Fruit fly (Drosophila melanogaster) whole organism, prepupa: ENCODE measurements around the gene Cyp313b1.
A peak's percentile ranks its signal among the peaks of the same experiment; 100 is the strongest.

Experiments
- CG10631 ChIP-seq: fragments of 200-800 bp; sonication (Bioruptor generic); optimal IDR thresholded peaks from 2 replicates; lab custom pipeline; 2016; ENCODE audit warnings: missing biosample characterization, missing genetic modification characterization
- CG10669 ChIP-seq: fragments of 200-800 bp; sonication (Bioruptor generic); optimal IDR thresholded peaks from 3 replicates; lab custom pipeline; 2018; ENCODE audit warnings: missing biosample characterization, mild to moderate bottlenecking, missing genetic modification characterization, moderate library complexity
- CG32006 ChIP-seq: fragments of 200-800 bp; sonication (Bioruptor generic); optimal IDR thresholded peaks from 3 replicates; lab custom pipeline; 2017; ENCODE audit warnings: missing biosample characterization, mild to moderate bottlenecking, missing genetic modification characterization
- CG3919 ChIP-seq: fragments of 200-800 bp; sonication (Bioruptor generic); optimal IDR thresholded peaks from 3 replicates; lab custom pipeline; 2016; ENCODE audit warnings: missing biosample characterization, missing genetic modification characterization
- CG6276 ChIP-seq: fragments of 200-800 bp; sonication (Bioruptor generic); optimal IDR thresholded peaks from 2 replicates; lab custom pipeline; 2017; ENCODE audit warnings: missing biosample characterization, mild to moderate bottlenecking, missing genetic modification characterization
- Gug ChIP-seq: fragments of 200-800 bp; sonication (Bioruptor generic); IDR thresholded peaks from 2 replicates; pipeline ENCODE4 v1.3.6; 2022; ENCODE audit warnings: missing biosample characterization, missing genetic modification characterization
- Hr38 ChIP-seq: sonication (Bioruptor generic); optimal IDR thresholded peaks from 2 replicates; lab custom pipeline; 2016; ENCODE audit warnings: missing biosample characterization, missing genetic modification characterization
- dsx ChIP-seq: fragments of 200-800 bp; optimal IDR thresholded peaks from 3 replicates; lab custom pipeline; 2019; ENCODE audit warnings: missing biosample characterization, mild to moderate bottlenecking, missing genetic modification characterization, moderate library complexity; ENCODE audit not compliant: poor library complexity, severe bottlenecking
- fkh ChIP-seq: fragments of 200-800 bp; sonication (Bioruptor generic); optimal IDR thresholded peaks from 3 replicates; lab custom pipeline; 2017; ENCODE audit warnings: missing biosample characterization, mild to moderate bottlenecking, missing genetic modification characterization, moderate library complexity
- net ChIP-seq: fragments of 200-800 bp; sonication (Bioruptor generic); optimal IDR thresholded peaks from 3 replicates; lab custom pipeline; 2016; ENCODE audit warnings: missing biosample characterization, missing genetic modification characterization
- svp ChIP-seq: fragments of 200-800 bp; sonication (Bioruptor generic); peaks from one replicate; lab custom pipeline; 2016; ENCODE audit warnings: missing biosample characterization, missing genetic modification characterization
- vri ChIP-seq: fragments of 200-800 bp; sonication (Bioruptor generic); optimal IDR thresholded peaks from 3 replicates; lab custom pipeline; 2016; ENCODE audit warnings: missing biosample characterization, mild to moderate bottlenecking, missing genetic modification characterization

DNA sequence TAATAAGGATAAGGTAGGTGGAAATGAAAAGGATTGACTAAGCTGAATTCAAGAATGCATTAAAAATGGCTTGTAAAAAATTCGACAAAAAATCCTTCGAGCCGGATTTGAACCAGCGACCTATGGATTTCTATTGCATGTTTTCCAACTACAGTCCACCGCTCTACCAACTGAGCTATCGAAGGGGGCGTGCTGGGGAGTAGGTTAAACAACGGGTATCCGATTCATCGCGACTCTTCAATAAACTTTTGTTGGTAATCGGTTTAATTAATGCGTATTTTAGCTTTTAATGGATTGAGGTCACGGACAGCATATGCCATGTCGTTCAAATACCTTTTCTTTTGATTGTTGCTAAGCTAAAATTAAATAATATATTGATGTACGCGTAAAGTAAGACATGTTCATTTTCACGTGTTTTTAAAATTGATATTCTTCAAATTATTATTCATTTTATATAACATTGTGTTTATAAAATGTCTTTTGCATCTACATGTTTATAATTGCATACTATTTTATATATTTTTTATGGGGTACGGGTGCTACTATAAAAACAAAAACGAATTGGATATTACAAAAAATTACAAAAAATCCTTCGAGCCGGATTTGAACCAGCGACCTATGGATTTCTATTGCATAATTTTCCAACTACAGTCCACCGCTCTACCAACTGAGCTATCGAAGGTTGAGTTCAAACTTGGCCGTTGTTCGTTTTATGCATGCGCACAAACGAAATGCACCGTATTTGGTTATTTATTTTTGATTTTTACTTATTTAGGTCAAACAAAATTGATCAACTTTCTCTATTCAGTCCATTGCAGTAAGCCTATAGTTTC is 22.8 kb upstream of the Cyp313b1 start:
- TF ChIP-seq CG6276 (GFP tag; lab: Kevin White, UChicago): no peak
- TF ChIP-seq CG3919: no peak
- no peak for TF ChIP-seq Hr38 (GFP tag; lab: Kevin White, UChicago)
- TF ChIP-seq dsx (GFP tag; lab: Kevin White, UChicago): no peak
- TF ChIP-seq vri (GFP tag; lab: Kevin White, UChicago): peak; percentile 81
- TF ChIP-seq CG32006 (GFP tag; lab: Kevin White, UChicago): no peak
- TF ChIP-seq CG10631 (GFP tag; lab: Kevin White, UChicago): no peak
- TF ChIP-seq svp (GFP tag; lab: Kevin White, UChicago): peak; percentile 63
- no peak for TF ChIP-seq fkh (GFP tag; lab: Kevin White, UChicago)
- TF ChIP-seq CG10669 (GFP tag; lab: Kevin White, UChicago): no peak
- no peak for TF ChIP-seq Gug (GFP tag; lab: Robert Waterston, UW)
- no peak for TF ChIP-seq net (GFP tag; lab: Kevin White, UChicago)
